Worm (Caenorhabditis elegans) whole organism, L4 larva: Measurements from ENCODE around the gene sec-6.

Experiments used
- D1046.2 ChIP-seq: fragments of 200-800 bp; sonication (Bioruptor generic); IDR thresholded peaks from 2 replicates; pipeline ENCODE4 v1.3.6; 2022; ENCODE audit warnings: missing genetic modification characterization, missing compliant biosample characterization
- F10B5.3 ChIP-seq: sonication (generic microtip); optimal IDR thresholded peaks from 2 replicates; lab custom pipeline; 2016; ENCODE audit warnings: mild to moderate bottlenecking, missing genetic modification characterization, missing compliant biosample characterization
- F26F4.8 ChIP-seq: fragments of 200-800 bp; sonication (Bioruptor generic); conservative IDR thresholded peaks from 2 replicates; pipeline ENCODE4 v1.3.6; 2022; ENCODE audit warnings: missing genetic modification characterization, missing compliant biosample characterization
- F37D6.2 ChIP-seq: sonication (generic microtip); optimal IDR thresholded peaks from 2 replicates; lab custom pipeline; 2016; ENCODE audit warnings: mild to moderate bottlenecking, missing genetic modification characterization, missing compliant biosample characterization
- F49E8.2 ChIP-seq: sonication (generic microtip); optimal IDR thresholded peaks from 2 replicates; lab custom pipeline; 2016; ENCODE audit warnings: missing compliant biosample characterization, mild to moderate bottlenecking, missing genetic modification characterization, borderline replicate concordance
- T20F7.1 ChIP-seq: fragments of 200-800 bp; sonication (Bioruptor generic); optimal IDR thresholded peaks from 2 replicates; lab custom pipeline; 2018; ENCODE audit warnings: mild to moderate bottlenecking, missing genetic modification characterization, missing compliant biosample characterization
- Y5F2A.4 ChIP-seq: fragments of 200-800 bp; sonication (Bioruptor generic); optimal IDR thresholded peaks from 2 replicates; lab custom pipeline; 2018; ENCODE audit warnings: mild to moderate bottlenecking, missing genetic modification characterization, missing compliant biosample characterization
- aha-1 ChIP-seq: fragments of 150-350 bp; peaks from one replicate; lab custom pipeline; 2014; ENCODE audit warnings: missing biosample characterization, missing genetic modification characterization
- aly-2 ChIP-seq: sonication (generic microtip); optimal IDR thresholded peaks from 2 replicates; lab custom pipeline; 2018; ENCODE audit warnings: missing biosample characterization, missing genetic modification characterization
- arid-1 ChIP-seq: fragments of 200-800 bp; sonication (Bioruptor generic); conservative IDR thresholded peaks from 2 replicates; pipeline ENCODE4 v1.3.6; 2022; ENCODE audit warnings: missing genetic modification reagents, missing genetic modification characterization, missing compliant biosample characterization
- attf-4 ChIP-seq: sonication (generic microtip); optimal IDR thresholded peaks from 3 replicates; lab custom pipeline; 2017; ENCODE audit warnings: missing biosample characterization, missing genetic modification characterization
- cey-2 ChIP-seq: sonication (generic microtip); optimal IDR thresholded peaks from 3 replicates; lab custom pipeline; 2017; ENCODE audit warnings: missing genetic modification characterization, mild to moderate bottlenecking, missing compliant biosample characterization, antibody characterized with exemption, borderline replicate concordance; ENCODE audit not compliant: insufficient read depth
- ctbp-1 ChIP-seq: fragments of 200-800 bp; sonication (Bioruptor generic); IDR thresholded peaks from 2 replicates; pipeline ENCODE4 v1.3.6; 2022; ENCODE audit warnings: missing genetic modification reagents, missing genetic modification characterization, missing compliant biosample characterization
- daf-16 ChIP-seq, 3 experiments: sonication (generic microtip); optimal IDR thresholded peaks; 2 replicates each; lab custom pipeline; 2016 to 2017; ENCODE audit warnings: missing genetic modification characterization in 3 of 3, missing genetic modification reagents in 3 of 3, mild to moderate bottlenecking in 2 of 3, missing compliant biosample characterization in 2 of 3, missing biosample characterization in 1 of 3, moderate library complexity in 1 of 3
- daf-19 ChIP-seq: fragments of 200-800 bp; sonication (Bioruptor generic); conservative IDR thresholded peaks from 2 replicates; pipeline ENCODE4 v1.3.6; 2022; ENCODE audit warnings: missing genetic modification characterization, missing compliant biosample characterization
- dmd-6 ChIP-seq: fragments of 200-800 bp; sonication (Bioruptor generic); IDR thresholded peaks from 2 replicates; pipeline ENCODE4 v1.3.6; 2022; ENCODE audit warnings: missing genetic modification reagents, missing genetic modification characterization, missing compliant biosample characterization
- dpl-1 ChIP-seq: fragments of 150-350 bp; optimal IDR thresholded peaks from 2 replicates; lab custom pipeline; 2014; ENCODE audit warnings: missing biosample characterization, missing genetic modification reagents, missing genetic modification characterization
- dve-1 ChIP-seq: sonication (generic microtip); optimal IDR thresholded peaks from 2 replicates; lab custom pipeline; 2017; ENCODE audit warnings: antibody characterized with exemption, mild to moderate bottlenecking, missing genetic modification characterization, missing compliant biosample characterization; ENCODE audit not compliant: insufficient read depth
- egl-27 ChIP-seq: sonication (generic microtip); optimal IDR thresholded peaks from 3 replicates; lab custom pipeline; 2017; ENCODE audit warnings: missing biosample characterization, missing genetic modification reagents, missing genetic modification characterization
- fos-1 ChIP-seq: fragments of 150-350 bp; optimal IDR thresholded peaks from 2 replicates; lab custom pipeline; 2014; ENCODE audit warnings: missing biosample characterization, missing genetic modification characterization
- gei-8 ChIP-seq: fragments of 200-800 bp; sonication (Bioruptor generic); optimal IDR thresholded peaks from 2 replicates; lab custom pipeline; 2018; ENCODE audit warnings: mild to moderate bottlenecking, missing genetic modification characterization, missing compliant biosample characterization
- hif-1 ChIP-seq, 2 experiments: sonication (generic microtip); optimal IDR thresholded peaks; 2 replicates each; lab custom pipeline; 2016 to 2017; ENCODE audit warnings: missing compliant biosample characterization in 2 of 2, missing genetic modification characterization in 2 of 2, missing genetic modification reagents in 2 of 2, missing genotype in 2 of 2, mild to moderate bottlenecking in 1 of 2
- hlh-11 ChIP-seq: fragments of 200-800 bp; sonication (Bioruptor generic); optimal IDR thresholded peaks from 2 replicates; lab custom pipeline; 2018; ENCODE audit warnings: mild to moderate bottlenecking, missing genetic modification characterization, missing compliant biosample characterization
- hlh-30 ChIP-seq: sonication (generic microtip); optimal IDR thresholded peaks from 2 replicates; lab custom pipeline; 2017; ENCODE audit warnings: antibody characterized with exemption, mild to moderate bottlenecking, missing genetic modification characterization, missing compliant biosample characterization; ENCODE audit not compliant: insufficient read depth
- jun-1 ChIP-seq: fragments of 150-350 bp; optimal IDR thresholded peaks from 2 replicates; lab custom pipeline; 2014; ENCODE audit warnings: missing biosample characterization, missing genetic modification reagents, missing genetic modification characterization
- lim-7 ChIP-seq: fragments of 200-800 bp; sonication (Bioruptor generic); IDR thresholded peaks from 2 replicates; pipeline ENCODE4 v1.3.6; 2022; ENCODE audit warnings: missing genetic modification characterization, missing compliant biosample characterization
- lin-1 ChIP-seq: fragments of 200-800 bp; sonication (Bioruptor generic); IDR thresholded peaks from 2 replicates; pipeline ENCODE4 v1.3.6; 2022; ENCODE audit warnings: missing genetic modification reagents, missing genetic modification characterization, missing compliant biosample characterization
- lin-15B ChIP-seq: fragments of 150-350 bp; sonication (generic microtip); optimal IDR thresholded peaks from 3 replicates; lab custom pipeline; 2014; ENCODE audit warnings: missing biosample characterization, missing genetic modification characterization
- madf-9 ChIP-seq: fragments of 200-800 bp; sonication (Bioruptor generic); conservative IDR thresholded peaks from 2 replicates; pipeline ENCODE4 v1.3.6; 2022; ENCODE audit warnings: missing genetic modification reagents, missing genetic modification characterization, missing compliant biosample characterization
- mdl-1 ChIP-seq, 2 experiments: fragments of 150-350 bp in 1 of 2; sonication (generic microtip) in 1 of 2; optimal IDR thresholded peaks; 2 replicates each; lab custom pipeline; 2014 to 2017; ENCODE audit warnings: missing biosample characterization in 2 of 2, missing genetic modification characterization in 2 of 2
- mep-1 ChIP-seq: fragments of 150-350 bp; sonication (generic microtip); optimal IDR thresholded peaks from 3 replicates; lab custom pipeline; 2014; ENCODE audit warnings: missing biosample characterization, missing genetic modification characterization
- mes-2 ChIP-seq: sonication (generic microtip); optimal IDR thresholded peaks from 2 replicates; lab custom pipeline; 2016; ENCODE audit warnings: missing genotype, mild to moderate bottlenecking, missing genetic modification characterization, missing compliant biosample characterization; ENCODE audit not compliant: poor library complexity, severe bottlenecking
- mxl-3 ChIP-seq: fragments of 200-800 bp; sonication (Bioruptor generic); optimal IDR thresholded peaks from 2 replicates; lab custom pipeline; 2018; ENCODE audit warnings: mild to moderate bottlenecking, missing genetic modification characterization, missing compliant biosample characterization
- nhr-10 ChIP-seq: fragments of 150-350 bp; optimal IDR thresholded peaks from 2 replicates; lab custom pipeline; 2014; ENCODE audit warnings: missing biosample characterization, missing genetic modification characterization
- nhr-102 ChIP-seq: sonication (generic microtip); optimal IDR thresholded peaks from 2 replicates; lab custom pipeline; 2016; ENCODE audit warnings: mild to moderate bottlenecking, missing genetic modification characterization, moderate library complexity, missing compliant biosample characterization
- nhr-48 ChIP-seq: sonication (generic microtip); optimal IDR thresholded peaks from 2 replicates; lab custom pipeline; 2016; ENCODE audit warnings: mild to moderate bottlenecking, missing genetic modification characterization, missing compliant biosample characterization
- nhr-77 ChIP-seq: fragments of 150-350 bp; optimal IDR thresholded peaks from 2 replicates; lab custom pipeline; 2014; ENCODE audit warnings: missing biosample characterization, missing genetic modification characterization
- pha-4 ChIP-seq, 2 experiments: fragments of 150-350 bp in 1 of 2; fragments of 200-800 bp in 1 of 2; sonication (Bioruptor generic) in 1 of 2; IDR thresholded peaks in 1 of 2; optimal IDR thresholded peaks in 1 of 2; 2 replicates each; pipeline versions ENCODE4 v1.3.6 to Lab custom; 2014 to 2022; ENCODE audit warnings: missing genetic modification characterization in 2 of 2, missing genetic modification reagents in 2 of 2, missing biosample characterization in 1 of 2, missing compliant biosample characterization in 1 of 2
- pqm-1 ChIP-seq: sonication (generic microtip); optimal IDR thresholded peaks from 2 replicates; lab custom pipeline; 2017; ENCODE audit warnings: missing biosample characterization, missing genetic modification characterization
- sdz-12 ChIP-seq: fragments of 200-800 bp; sonication (Bioruptor generic); optimal IDR thresholded peaks from 2 replicates; lab custom pipeline; 2018; ENCODE audit warnings: mild to moderate bottlenecking, missing genetic modification characterization, missing compliant biosample characterization
- skn-1 ChIP-seq: fragments of 150-350 bp; optimal IDR thresholded peaks from 2 replicates; lab custom pipeline; 2014; ENCODE audit warnings: missing biosample characterization, missing genetic modification characterization
- spr-1 ChIP-seq: sonication (generic microtip); optimal IDR thresholded peaks from 2 replicates; lab custom pipeline; 2016; ENCODE audit warnings: mild to moderate bottlenecking, missing genetic modification characterization, missing compliant biosample characterization
- tra-1 ChIP-seq: fragments of 200-800 bp; sonication (Bioruptor generic); IDR thresholded peaks from 2 replicates; pipeline ENCODE4 v1.3.6; 2022; ENCODE audit warnings: missing genetic modification reagents, missing genetic modification characterization, missing compliant biosample characterization
- unc-62 ChIP-seq, 3 experiments: fragments of 150-350 bp in 1 of 3; sonication (generic microtip); optimal IDR thresholded peaks in 2 of 3; peaks in 1 of 3; 1 replicate in 1 of 3; 2 replicates in 2 of 3; lab custom pipeline; 2014 to 2017; ENCODE audit warnings: missing biosample characterization in 3 of 3, missing genetic modification characterization in 3 of 3, missing genetic modification reagents in 3 of 3, missing genotype in 1 of 3
- zip-11 ChIP-seq: fragments of 200-800 bp; sonication (Bioruptor generic); IDR thresholded peaks from 2 replicates; pipeline ENCODE4 v1.3.6; 2022; ENCODE audit warnings: missing genetic modification characterization, missing compliant biosample characterization
- zip-2 ChIP-seq: fragments of 150-350 bp; optimal IDR thresholded peaks from 2 replicates; lab custom pipeline; 2014; ENCODE audit warnings: missing biosample characterization, missing genetic modification characterization
- ztf-7 ChIP-seq: fragments of 150-350 bp; optimal IDR thresholded peaks from 2 replicates; lab custom pipeline; 2014; ENCODE audit warnings: missing biosample characterization, missing genetic modification characterization

The sec-6 gene

ce11 chrII:5330206-5330686 is 29.1 kb upstream of the sec-6 start (continued):
- peak; percentile 90 for TF ChIP-seq dve-1
- TF ChIP-seq nhr-10: peak; percentile 61
- TF ChIP-seq mes-2 (tag; lab: Kevin White, UChicago): peak; percentile 67
- TF ChIP-seq jun-1 (tag; lab: Kevin White, UChicago): peak; percentile 72
- peak; percentile 61 for TF ChIP-seq cey-2 (tag; lab: Kevin White, UChicago)
- TF ChIP-seq nhr-48 (tag; lab: Kevin White, UChicago): peak; percentile 90
- peak; percentile 74; the same call in 1 of the 2 replicates for TF ChIP-seq pha-4 (GFP tag; IDR thresholded peaks at IDR 0.05; lab: Robert Waterston, UW)
- peak; percentile 57 for TF ChIP-seq pha-4 (tag; optimal IDR thresholded peaks at IDR 0.05; lab: Kevin White, UChicago)
- peak; percentile 60 for TF ChIP-seq fos-1 (tag; lab: Kevin White, UChicago)
- no peak for TF ChIP-seq egl-27 (tag; lab: Kevin White, UChicago)
- peak; percentile 30 for TF ChIP-seq pqm-1
- no peak for TF ChIP-seq F49E8.2 (tag; lab: Kevin White, UChicago)
- TF ChIP-seq F26F4.8 (GFP tag; lab: Robert Waterston, UW): no peak
- TF ChIP-seq lin-1: peak; percentile 58
- TF ChIP-seq D1046.2 (GFP tag; lab: Robert Waterston, UW): no peak
- peak; percentile 81 for TF ChIP-seq mxl-3
- peak; percentile 28 for TF ChIP-seq F10B5.3 (tag; lab: Kevin White, UChicago)
- TF ChIP-seq madf-9 (GFP tag; lab: Robert Waterston, UW): 0 out of 2 replicates have a peak, but pooled peaks have one; percentile 60
- peak; percentile 18 for TF ChIP-seq zip-2 (tag; lab: Kevin White, UChicago)
- no peak for TF ChIP-seq lin-15B (tag; lab: Kevin White, UChicago)
- peak; percentile 52 for TF ChIP-seq ztf-7
- no peak for TF ChIP-seq zip-11 (GFP tag; lab: Robert Waterston, UW)
- TF ChIP-seq nhr-102 (tag; lab: Kevin White, UChicago): peak; percentile 91
- TF ChIP-seq gei-8: peak; percentile 67
- TF ChIP-seq T20F7.1 (GFP tag; lab: Kevin White, UChicago): peak; percentile 64
- TF ChIP-seq sdz-12 (GFP tag; lab: Kevin White, UChicago): no peak
- peak; percentile 74 to 92 for TF ChIP-seq mdl-1 (tag; optimal IDR thresholded peaks at IDR 0.05; lab: Kevin White, UChicago)
- no peak for TF ChIP-seq F37D6.2
- 0 out of 2 replicates have a peak, but pooled peaks have one; percentile 22 for TF ChIP-seq arid-1 (GFP tag; lab: Robert Waterston, UW)
- peak; percentile 77 for TF ChIP-seq aha-1 (tag; lab: Kevin White, UChicago)
- peak; percentile 76 for TF ChIP-seq nhr-77 (tag; lab: Kevin White, UChicago)
- peak; percentile 64 to 100 for TF ChIP-seq unc-62 (GFP tag; optimal IDR thresholded peaks at IDR 0.05 in 1 of 2; lab: Kevin White, UChicago)
- TF ChIP-seq unc-62 (tag; optimal IDR thresholded peaks at IDR 0.05; lab: Kevin White, UChicago): no peak
- TF ChIP-seq aly-2 (tag; lab: Kevin White, UChicago): no peak
- peak; percentile 26 for TF ChIP-seq dpl-1
- TF ChIP-seq hlh-30 (tag; lab: Kevin White, UChicago): peak; percentile 94
- peak; percentile 98 for TF ChIP-seq dmd-6
- peak; percentile 89 for TF ChIP-seq tra-1 (GFP tag; lab: Robert Waterston, UW)

ce11 chrII:5331677-5332303 is 27.6 kb upstream of the sec-6 start:
- no peak for TF ChIP-seq attf-4 (tag; lab: Kevin White, UChicago)
- TF ChIP-seq Y5F2A.4 (GFP tag; lab: Kevin White, UChicago): no peak
- peak; percentile 23 for TF ChIP-seq hlh-11 (tag; lab: Kevin White, UChicago)
- no peak for TF ChIP-seq nhr-10
- TF ChIP-seq spr-1 (tag; lab: Kevin White, UChicago): no peak
- no peak for TF ChIP-seq mep-1 (tag; lab: Kevin White, UChicago)
- TF ChIP-seq ctbp-1: no peak
- peak in 1 of 2 experiments; percentile 31 for TF ChIP-seq unc-62 (GFP tag; optimal IDR thresholded peaks at IDR 0.05 in 1 of 2; lab: Kevin White, UChicago)
- no peak for TF ChIP-seq unc-62 (tag; optimal IDR thresholded peaks at IDR 0.05; lab: Kevin White, UChicago)
- TF ChIP-seq dve-1: peak; percentile 11
- no peak for TF ChIP-seq hif-1 (tag; optimal IDR thresholded peaks at IDR 0.05; lab: Kevin White, UChicago)
- no peak for TF ChIP-seq daf-16 (GFP tag; optimal IDR thresholded peaks at IDR 0.05; lab: Kevin White, UChicago)
- peak; percentile 15 for TF ChIP-seq daf-16 (tag; optimal IDR thresholded peaks at IDR 0.05; lab: Kevin White, UChicago)
- no peak for TF ChIP-seq lim-7 (GFP tag; lab: Robert Waterston, UW)
- no peak for TF ChIP-seq daf-19 (GFP tag; lab: Robert Waterston, UW)
- no peak for TF ChIP-seq F10B5.3 (tag; lab: Kevin White, UChicago)
- TF ChIP-seq dmd-6: peak; percentile 26; the same call in 1 of the 2 replicates
- TF ChIP-seq skn-1 (tag; lab: Kevin White, UChicago): no peak
